Fruit fly (Drosophila melanogaster) Kc167 (cell line): ENCODE results near the gene CG1146.

Source experiments
- Myc ChIP-seq: fragments of >200 bp; optimal IDR thresholded peaks from 2 replicates; lab custom pipeline; 2017; ENCODE audit warnings: missing external identifiers
- Sin3A ChIP-seq: fragments of >200 bp; optimal IDR thresholded peaks from 2 replicates; lab custom pipeline; 2018; ENCODE audit warnings: missing external identifiers
- h ChIP-seq: fragments of >200 bp; optimal IDR thresholded peaks from 3 replicates; lab custom pipeline; 2018; ENCODE audit warnings: missing external identifiers
- psq ChIP-seq: fragments of >200 bp; optimal IDR thresholded peaks from 2 replicates; lab custom pipeline; 2017; ENCODE audit warnings: missing external identifiers
- ttk ChIP-seq: sonication (Bioruptor generic); optimal IDR thresholded peaks from 2 replicates; lab custom pipeline; 2017; ENCODE audit warnings: missing external identifiers

- TF ChIP-seq psq, result no peak
- TF ChIP-seq Myc (lab: Kevin White, UChicago), result no peak
- TF ChIP-seq ttk (lab: Kevin White, UChicago), result no peak
- no peak for TF ChIP-seq Sin3A (lab: Kevin White, UChicago)
- no peak for TF ChIP-seq h (lab: Kevin White, UChicago)
Measured at dm6 chr3L:2515197-2515596, 26.6 kb downstream of the CG1146 start.
